Fruit fly (Drosophila melanogaster) whole organism, wandering third instar larva: Measurements from ENCODE around the gene CG1637.

Experiments
- GATAd ChIP-seq: sonication (Bioruptor generic); optimal IDR thresholded peaks from 2 replicates; lab custom pipeline; 2016; ENCODE audit warnings: missing biosample characterization, missing genetic modification characterization
- tai ChIP-seq: sonication (Bioruptor generic); optimal IDR thresholded peaks from 2 replicates; lab custom pipeline; 2016; ENCODE audit warnings: missing biosample characterization, missing genetic modification characterization
- usp ChIP-seq: fragments of >200 bp; optimal IDR thresholded peaks from 2 replicates; lab custom pipeline; 2017; ENCODE audit warnings: missing biosample characterization, missing genetic modification characterization

dm6 chrX:10893208-10893607, 15.5 kb upstream of the CG1637 start:
- TF ChIP-seq usp, result no peak
- TF ChIP-seq tai, result no peak
- TF ChIP-seq GATAd (GFP tag; lab: Kevin White, UChicago), result no peak
